Worm (Caenorhabditis elegans) whole organism, late embryonic: ENCODE results near the gene F40F9.3.

ENCODE experiments used
- C08G9.2 ChIP-seq: sonication (generic microtip); optimal IDR thresholded peaks from 2 replicates; lab custom pipeline; 2016; ENCODE audit warnings: mild to moderate bottlenecking, missing genetic modification characterization, moderate library complexity, missing compliant biosample characterization
- C38D4.7 ChIP-seq: fragments of 200-800 bp; sonication (Bioruptor generic); optimal IDR thresholded peaks from 2 replicates; lab custom pipeline; 2018; ENCODE audit warnings: mild to moderate bottlenecking, missing genetic modification characterization, moderate library complexity, missing compliant biosample characterization
- K02D7.2 ChIP-seq: sonication (generic microtip); optimal IDR thresholded peaks from 2 replicates; lab custom pipeline; 2017; ENCODE audit warnings: mild to moderate bottlenecking, missing genetic modification characterization, missing compliant biosample characterization
- Y22D7AL.16 ChIP-seq: sonication (generic microtip); optimal IDR thresholded peaks from 2 replicates; lab custom pipeline; 2016; ENCODE audit warnings: missing genetic modification characterization, missing compliant biosample characterization
- ama-1 ChIP-seq: fragments of 150-350 bp; optimal IDR thresholded peaks from 2 replicates; lab custom pipeline; 2014
- ceh-18 ChIP-seq: sonication (generic microtip); optimal IDR thresholded peaks from 2 replicates; lab custom pipeline; 2016; ENCODE audit warnings: missing genetic modification characterization, missing compliant biosample characterization
- ceh-22 ChIP-seq: sonication (generic microtip); optimal IDR thresholded peaks from 2 replicates; lab custom pipeline; 2017; ENCODE audit warnings: missing biosample characterization, missing genetic modification characterization
- ceh-24 ChIP-seq: sonication (generic microtip); optimal IDR thresholded peaks from 2 replicates; lab custom pipeline; 2016; ENCODE audit warnings: mild to moderate bottlenecking, missing genetic modification characterization, missing compliant biosample characterization
- ceh-31 ChIP-seq: sonication (generic microtip); optimal IDR thresholded peaks from 2 replicates; lab custom pipeline; 2016; ENCODE audit warnings: missing genetic modification characterization, missing compliant biosample characterization
- ceh-45 ChIP-seq: fragments of 200-800 bp; sonication (Bioruptor generic); IDR thresholded peaks from 2 replicates; pipeline ENCODE4 v1.3.6; 2022; ENCODE audit warnings: missing genetic modification reagents, missing genetic modification characterization, missing compliant biosample characterization
- ceh-48 ChIP-seq: sonication (generic microtip); optimal IDR thresholded peaks from 2 replicates; lab custom pipeline; 2016; ENCODE audit warnings: missing genetic modification characterization, inconsistent platforms, missing compliant biosample characterization
- ceh-6 ChIP-seq: fragments of 200-800 bp; sonication (Bioruptor generic); optimal IDR thresholded peaks from 2 replicates; lab custom pipeline; 2018; ENCODE audit warnings: mild to moderate bottlenecking, missing genetic modification characterization, missing compliant biosample characterization
- che-1 ChIP-seq: sonication (generic microtip); optimal IDR thresholded peaks from 2 replicates; lab custom pipeline; 2016; ENCODE audit warnings: mild to moderate bottlenecking, missing genetic modification characterization, missing compliant biosample characterization
- elt-4 ChIP-seq: sonication (generic microtip); optimal IDR thresholded peaks from 2 replicates; lab custom pipeline; 2016; ENCODE audit warnings: missing genetic modification characterization, missing compliant biosample characterization
- ets-4 ChIP-seq: sonication (generic microtip); optimal IDR thresholded peaks from 2 replicates; lab custom pipeline; 2016; ENCODE audit warnings: missing genetic modification characterization, missing compliant biosample characterization
- fkh-10 ChIP-seq: fragments of 150-350 bp; optimal IDR thresholded peaks from 2 replicates; lab custom pipeline; 2014; ENCODE audit warnings: missing biosample characterization, missing genetic modification reagents, missing genetic modification characterization
- fkh-6 ChIP-seq: sonication (generic microtip); optimal IDR thresholded peaks from 2 replicates; lab custom pipeline; 2016; ENCODE audit warnings: missing genetic modification characterization, missing compliant biosample characterization
- gmeb-2 ChIP-seq: sonication (generic microtip); optimal IDR thresholded peaks from 2 replicates; lab custom pipeline; 2016; ENCODE audit warnings: missing genetic modification characterization, inconsistent platforms, missing compliant biosample characterization
- hlh-13 ChIP-seq: fragments of 200-800 bp; sonication (Bioruptor generic); optimal IDR thresholded peaks from 2 replicates; lab custom pipeline; 2018; ENCODE audit warnings: mild to moderate bottlenecking, missing genetic modification characterization, missing compliant biosample characterization
- hlh-6 ChIP-seq: sonication (generic microtip); optimal IDR thresholded peaks from 2 replicates; lab custom pipeline; 2016; ENCODE audit warnings: missing genotype, missing genetic modification characterization, missing compliant biosample characterization
- hlh-8 ChIP-seq: sonication (generic microtip); optimal IDR thresholded peaks from 2 replicates; lab custom pipeline; 2016; ENCODE audit warnings: missing genotype, missing genetic modification characterization, missing compliant biosample characterization
- nfya-1 ChIP-seq: sonication (generic microtip); optimal IDR thresholded peaks from 2 replicates; lab custom pipeline; 2017; ENCODE audit warnings: missing genetic modification characterization, mild to moderate bottlenecking, missing compliant biosample characterization, antibody characterized with exemption, moderate library complexity
- nhr-11 ChIP-seq: fragments of 150-350 bp; optimal IDR thresholded peaks from 2 replicates; lab custom pipeline; 2014; ENCODE audit warnings: missing biosample characterization, missing genetic modification characterization
- nhr-232 ChIP-seq: sonication (generic microtip); optimal IDR thresholded peaks from 2 replicates; lab custom pipeline; 2016; ENCODE audit warnings: missing genetic modification characterization, missing compliant biosample characterization
- npax-4 ChIP-seq: sonication (generic microtip); optimal IDR thresholded peaks from 2 replicates; lab custom pipeline; 2016; ENCODE audit warnings: missing genetic modification characterization, missing compliant biosample characterization
- pat-9 ChIP-seq: fragments of 200-800 bp; sonication (Bioruptor generic); optimal IDR thresholded peaks from 2 replicates; lab custom pipeline; 2018; ENCODE audit warnings: mild to moderate bottlenecking, missing genetic modification characterization, moderate library complexity, missing compliant biosample characterization
- pax-1 ChIP-seq: fragments of 150-350 bp; optimal IDR thresholded peaks from 2 replicates; lab custom pipeline; 2014; ENCODE audit warnings: missing biosample characterization, missing genetic modification characterization
- pha-2 ChIP-seq: sonication (generic microtip); optimal IDR thresholded peaks from 2 replicates; lab custom pipeline; 2017; ENCODE audit warnings: mild to moderate bottlenecking, missing genetic modification characterization, missing compliant biosample characterization
- rnt-1 ChIP-seq: sonication (generic microtip); optimal IDR thresholded peaks from 2 replicates; lab custom pipeline; 2016; ENCODE audit warnings: missing genetic modification characterization, missing compliant biosample characterization
- sox-4 ChIP-seq: sonication (generic microtip); optimal IDR thresholded peaks from 2 replicates; lab custom pipeline; 2017; ENCODE audit warnings: mild to moderate bottlenecking, missing genetic modification characterization, inconsistent platforms, missing compliant biosample characterization
- syd-9 ChIP-seq: sonication (generic microtip); optimal IDR thresholded peaks from 2 replicates; lab custom pipeline; 2016; ENCODE audit warnings: mild to moderate bottlenecking, missing genetic modification characterization, moderate library complexity, missing compliant biosample characterization
- tbx-7 ChIP-seq: sonication (generic microtip); optimal IDR thresholded peaks from 2 replicates; lab custom pipeline; 2016; ENCODE audit warnings: missing genotype, missing genetic modification characterization, missing compliant biosample characterization
- ttx-3 ChIP-seq: sonication (generic microtip); optimal IDR thresholded peaks from 2 replicates; lab custom pipeline; 2016; ENCODE audit warnings: missing genetic modification reagents, missing genetic modification characterization, missing compliant biosample characterization
- unc-42 ChIP-seq: sonication (generic microtip); optimal IDR thresholded peaks from 2 replicates; lab custom pipeline; 2016; ENCODE audit warnings: missing genotype, missing genetic modification characterization, missing compliant biosample characterization
- unc-55 ChIP-seq: sonication (generic microtip); optimal IDR thresholded peaks from 2 replicates; lab custom pipeline; 2017; ENCODE audit warnings: missing biosample characterization, missing genetic modification reagents, missing genetic modification characterization
- zip-5 ChIP-seq: sonication (generic microtip); optimal IDR thresholded peaks from 2 replicates; lab custom pipeline; 2016; ENCODE audit warnings: missing genetic modification characterization, missing compliant biosample characterization

Gene F40F9.3

ce11 chrV:9740858-9741257 is 25.8 kb downstream of the F40F9.3 start, which contains the start of gene sta-2:
Gene sta-2, plus strand, starts transcription at chrV:9741206.
- TF ChIP-seq npax-4 (no peak), ttx-3 (tag; lab: Kevin White, UChicago) (no peak), nhr-232 (no peak), hlh-13 (no peak), zip-5 (tag; lab: Kevin White, UChicago) (no peak), gmeb-2 (tag; lab: Kevin White, UChicago) (no peak), C38D4.7 (GFP tag; lab: Kevin White, UChicago) (no peak), Y22D7AL.16 (tag; lab: Kevin White, UChicago) (no peak)

- TF ChIP-seq fkh-6 (tag; lab: Kevin White, UChicago) (no peak), unc-55 (no peak), ceh-6 (no peak), sox-4 (no peak), rnt-1 (tag; lab: Kevin White, UChicago) (no peak), zip-5 (tag; lab: Kevin White, UChicago) (no peak)
These were observed 29.9 kb downstream of the F40F9.3 start, which contains the start of gene F58E6.13 for ce11 chrV:9744934-9745333. Gene F58E6.13, plus strand, starts transcription at chrV:9745234.

ce11 chrV:9750308-9750707 is 35.3 kb downstream of the F40F9.3 start, which contains the start of gene F58E6.4:
Gene F58E6.4, minus strand, starts transcription at chrV:9750408.
- no peak for TF ChIP-seq ceh-22 (tag; lab: Kevin White, UChicago)
- TF ChIP-seq che-1 (tag; lab: Kevin White, UChicago), result no peak
- TF ChIP-seq unc-42 (tag; lab: Kevin White, UChicago), result no peak
- TF ChIP-seq zip-5 (tag; lab: Kevin White, UChicago), result no peak
- no peak for TF ChIP-seq nfya-1
- no peak for TF ChIP-seq ets-4 (tag; lab: Kevin White, UChicago)
- no peak for TF ChIP-seq syd-9 (tag; lab: Kevin White, UChicago)
- TF ChIP-seq fkh-6 (tag; lab: Kevin White, UChicago), result no peak
- TF ChIP-seq ceh-18, result no peak
- no peak for TF ChIP-seq C08G9.2 (tag; lab: Kevin White, UChicago)
- no peak for TF ChIP-seq nhr-232
- no peak for TF ChIP-seq elt-4 (tag; lab: Kevin White, UChicago)
- TF ChIP-seq ama-1 (lab: Kevin White, UChicago), result no peak
- TF ChIP-seq ceh-24 (tag; lab: Kevin White, UChicago), result no peak
- no peak for TF ChIP-seq ceh-45 (GFP tag; lab: Robert Waterston, UW)

ce11 chrV:9752918-9753317 is 37.9 kb downstream of the F40F9.3 start, which contains the start of gene F58E6.6:
Gene F58E6.6, minus strand, starts transcription at chrV:9753018.
- TF ChIP-seq ama-1 (lab: Kevin White, UChicago), result no peak
- no peak for TF ChIP-seq ttx-3 (tag; lab: Kevin White, UChicago)
- no peak for TF ChIP-seq hlh-8
- TF ChIP-seq nfya-1, result no peak
- no peak for TF ChIP-seq pax-1 (tag; lab: Kevin White, UChicago)
- TF ChIP-seq C38D4.7 (GFP tag; lab: Kevin White, UChicago), result no peak
- TF ChIP-seq tbx-7 (tag; lab: Kevin White, UChicago), result no peak
- no peak for TF ChIP-seq sox-4
- TF ChIP-seq ceh-24 (tag; lab: Kevin White, UChicago), result no peak
- TF ChIP-seq che-1 (tag; lab: Kevin White, UChicago), result no peak
- no peak for TF ChIP-seq K02D7.2 (tag; lab: Kevin White, UChicago)
- TF ChIP-seq pha-2, result no peak
- TF ChIP-seq, all 69 proteins: peak for 0

- TF ChIP-seq Y22D7AL.16 (tag; lab: Kevin White, UChicago) (no peak), pax-1 (tag; lab: Kevin White, UChicago) (no peak), hlh-6 (no peak), ceh-31 (tag; lab: Kevin White, UChicago) (no peak), ceh-18 (no peak), C08G9.2 (tag; lab: Kevin White, UChicago) (no peak), hlh-8 (no peak), nfya-1 (no peak), pat-9 (tag; lab: Kevin White, UChicago) (no peak), nhr-11 (tag; lab: Kevin White, UChicago) (no peak), ceh-48 (tag; lab: Kevin White, UChicago) (no peak), fkh-10 (no peak), nhr-232 (no peak)
These were observed 38.5 kb downstream of the F40F9.3 start for ce11 chrV:9753554-9753953.
